Worm (Caenorhabditis elegans) whole organism, early embryonic: ENCODE results near the gene spp-27.

Source experiments
- B0310.2 ChIP-seq: sonication (generic microtip); optimal IDR thresholded peaks from 2 replicates; lab custom pipeline; 2016; ENCODE audit warnings: mild to moderate bottlenecking, missing genetic modification characterization, missing compliant biosample characterization
- F13C5.2 ChIP-seq: sonication (generic microtip); optimal IDR thresholded peaks from 2 replicates; lab custom pipeline; 2017; ENCODE audit warnings: mild to moderate bottlenecking, missing genetic modification characterization, inconsistent platforms, missing compliant biosample characterization
- aly-1 ChIP-seq: sonication (generic microtip); optimal IDR thresholded peaks from 2 replicates; lab custom pipeline; 2016; ENCODE audit warnings: missing genetic modification characterization, missing compliant biosample characterization
- ama-1 ChIP-seq: fragments of 150-350 bp; optimal IDR thresholded peaks from 2 replicates; lab custom pipeline; 2014
- ceh-13 ChIP-seq: fragments of 200-800 bp; sonication (Bioruptor generic); optimal IDR thresholded peaks from 2 replicates; lab custom pipeline; 2018; ENCODE audit warnings: mild to moderate bottlenecking, missing genetic modification characterization, missing compliant biosample characterization
- ceh-36 ChIP-seq: sonication (generic microtip); optimal IDR thresholded peaks from 2 replicates; lab custom pipeline; 2016; ENCODE audit warnings: missing genetic modification characterization, inconsistent platforms, missing compliant biosample characterization
- ets-7 ChIP-seq: sonication (generic microtip); optimal IDR thresholded peaks from 2 replicates; lab custom pipeline; 2016; ENCODE audit warnings: missing genotype, missing genetic modification characterization, missing compliant biosample characterization
- flt-1 ChIP-seq: fragments of 200-800 bp; sonication (Bioruptor generic); IDR thresholded peaks from 2 replicates; pipeline ENCODE4 v1.3.6; 2022; ENCODE audit warnings: missing genetic modification characterization, missing compliant biosample characterization
- hmbx-1 ChIP-seq: sonication (generic microtip); optimal IDR thresholded peaks from 2 replicates; lab custom pipeline; 2016; ENCODE audit warnings: mild to moderate bottlenecking, missing genetic modification characterization, missing compliant biosample characterization
- hmg-4 ChIP-seq: fragments of 200-800 bp; sonication (Bioruptor generic); optimal IDR thresholded peaks from 2 replicates; lab custom pipeline; 2018; ENCODE audit warnings: mild to moderate bottlenecking, missing genetic modification characterization, missing compliant biosample characterization
- hnd-1 ChIP-seq: sonication (generic microtip); optimal IDR thresholded peaks from 2 replicates; lab custom pipeline; 2016; ENCODE audit warnings: missing genetic modification characterization, missing compliant biosample characterization
- pes-1 ChIP-seq: fragments of 200-800 bp; sonication (Bioruptor generic); IDR thresholded peaks from 2 replicates; pipeline ENCODE4 v1.3.6; 2022; ENCODE audit warnings: missing genetic modification reagents, missing genetic modification characterization, missing compliant biosample characterization
- scrt-1 ChIP-seq: fragments of 200-800 bp; sonication (Bioruptor generic); IDR thresholded peaks from 2 replicates; pipeline ENCODE4 v1.3.6; 2022; ENCODE audit warnings: missing genetic modification characterization, missing compliant biosample characterization
- sea-1 ChIP-seq: fragments of 200-800 bp; sonication (Bioruptor generic); conservative IDR thresholded peaks from 2 replicates; pipeline ENCODE4 v1.3.6; 2022; ENCODE audit warnings: missing genetic modification characterization, missing compliant biosample characterization
- tbx-11 ChIP-seq: fragments of 200-800 bp; sonication (Bioruptor generic); IDR thresholded peaks from 2 replicates; pipeline ENCODE4 v1.3.6; 2022; ENCODE audit warnings: missing genetic modification characterization, missing compliant biosample characterization
- tbx-37 ChIP-seq: fragments of 200-800 bp; sonication (Bioruptor generic); conservative IDR thresholded peaks from 2 replicates; pipeline ENCODE4 v1.3.6; 2022; ENCODE audit warnings: missing genetic modification reagents, missing genetic modification characterization, missing compliant biosample characterization
- tra-4 ChIP-seq: sonication (generic microtip); optimal IDR thresholded peaks from 2 replicates; lab custom pipeline; 2017; ENCODE audit warnings: missing genetic modification characterization, missing compliant biosample characterization

The spp-27 gene

ce11 chrV:6557035-6557434 is at the start of gene spp-27:
TSS of gene spp-27 (minus strand) at chrV:6557135.
- no peak for TF ChIP-seq aly-1
- TF ChIP-seq ets-7 (tag; lab: Kevin White, UChicago): no peak
- TF ChIP-seq ceh-13 (GFP tag; lab: Kevin White, UChicago): no peak
- no peak for TF ChIP-seq B0310.2
- no peak for TF ChIP-seq tbx-11 (GFP tag; lab: Robert Waterston, UW)
- TF ChIP-seq hmg-4 (GFP tag; lab: Kevin White, UChicago): no peak
- TF ChIP-seq scrt-1 (GFP tag; lab: Robert Waterston, UW): no peak
- TF ChIP-seq ama-1 (lab: Kevin White, UChicago): no peak
- TF ChIP-seq pes-1 (GFP tag; lab: Robert Waterston, UW): no peak
- TF ChIP-seq ceh-36 (tag; lab: Kevin White, UChicago): no peak
- TF ChIP-seq F13C5.2 (tag; lab: Kevin White, UChicago): no peak
- TF ChIP-seq sea-1 (GFP tag; lab: Robert Waterston, UW): no peak
- TF ChIP-seq hnd-1 (tag; lab: Kevin White, UChicago): no peak
- no peak for TF ChIP-seq flt-1 (GFP tag; lab: Robert Waterston, UW)
- TF ChIP-seq hmbx-1 (tag; lab: Kevin White, UChicago): no peak
- no peak for TF ChIP-seq tbx-37 (GFP tag; lab: Robert Waterston, UW)

ce11 chrV:6606197-6606596 is 49.3 kb upstream of the spp-27 start:
- TF ChIP-seq hmbx-1 (tag; lab: Kevin White, UChicago): no peak
- no peak for TF ChIP-seq pes-1 (GFP tag; lab: Robert Waterston, UW)
- TF ChIP-seq scrt-1 (GFP tag; lab: Robert Waterston, UW): no peak
- TF ChIP-seq ceh-36 (tag; lab: Kevin White, UChicago): no peak
- TF ChIP-seq tbx-37 (GFP tag; lab: Robert Waterston, UW): no peak

- TF ChIP-seq ceh-36 (tag; lab: Kevin White, UChicago) (no peak), aly-1 (no peak), B0310.2 (no peak), tbx-11 (GFP tag; lab: Robert Waterston, UW) (no peak), ama-1 (lab: Kevin White, UChicago) (no peak), ceh-13 (GFP tag; lab: Kevin White, UChicago) (no peak), F13C5.2 (tag; lab: Kevin White, UChicago) (no peak), flt-1 (GFP tag; lab: Robert Waterston, UW) (no peak), scrt-1 (GFP tag; lab: Robert Waterston, UW) (no peak), pes-1 (GFP tag; lab: Robert Waterston, UW) (no peak), hmg-4 (GFP tag; lab: Kevin White, UChicago) (no peak), sea-1 (GFP tag; lab: Robert Waterston, UW) (no peak), hnd-1 (tag; lab: Kevin White, UChicago) (no peak), tra-4 (no peak), tbx-37 (GFP tag; lab: Robert Waterston, UW) (no peak), hmbx-1 (tag; lab: Kevin White, UChicago) (no peak), ets-7 (tag; lab: Kevin White, UChicago) (no peak)
Measured at ce11 chrV:6605275-6605674, 48.3 kb upstream of the spp-27 start, which contains the start of gene ZK1055.7. TSS of gene ZK1055.7 (minus strand) at chrV:6605375.

- TF ChIP-seq sea-1 (GFP tag; lab: Robert Waterston, UW) (no peak), hmg-4 (GFP tag; lab: Kevin White, UChicago) (no peak), pes-1 (GFP tag; lab: Robert Waterston, UW) (no peak), ceh-36 (tag; lab: Kevin White, UChicago) (no peak), flt-1 (GFP tag; lab: Robert Waterston, UW) (no peak), ceh-13 (GFP tag; lab: Kevin White, UChicago) (no peak), hnd-1 (tag; lab: Kevin White, UChicago) (no peak), F13C5.2 (tag; lab: Kevin White, UChicago) (no peak), B0310.2 (no peak), ama-1 (lab: Kevin White, UChicago) (no peak)
Measured at ce11 chrV:6602556-6603062, 45.7 kb upstream of the spp-27 start, which contains the start of gene ZK1055.6. TSS of gene ZK1055.6 (minus strand) at chrV:6602606.

ce11 chrV:6593700-6594244 is 36.8 kb upstream of the spp-27 start, which contains the start of gene hcp-1:
TSS of gene hcp-1 (plus strand) at chrV:6594194.
- TF ChIP-seq hnd-1 (tag; lab: Kevin White, UChicago) (no peak), scrt-1 (GFP tag; lab: Robert Waterston, UW) (no peak), sea-1 (GFP tag; lab: Robert Waterston, UW) (no peak), hmg-4 (GFP tag; lab: Kevin White, UChicago) (no peak), ceh-36 (tag; lab: Kevin White, UChicago) (no peak), flt-1 (GFP tag; lab: Robert Waterston, UW) (no peak), F13C5.2 (tag; lab: Kevin White, UChicago) (no peak), ama-1 (lab: Kevin White, UChicago) (no peak), B0310.2 (no peak), tra-4 (no peak), pes-1 (GFP tag; lab: Robert Waterston, UW) (no peak), tbx-11 (GFP tag; lab: Robert Waterston, UW) (no peak)

ce11 chrV:6590283-6590682 is 33.3 kb upstream of the spp-27 start, which contains the start of gene ZK1055.2:
TSS of gene ZK1055.2 (plus strand) at chrV:6590583.
- TF ChIP-seq sea-1 (GFP tag; lab: Robert Waterston, UW): no peak
- no peak for TF ChIP-seq B0310.2
- no peak for TF ChIP-seq scrt-1 (GFP tag; lab: Robert Waterston, UW)
- TF ChIP-seq hnd-1 (tag; lab: Kevin White, UChicago): no peak
- no peak for TF ChIP-seq ama-1 (lab: Kevin White, UChicago)
- TF ChIP-seq flt-1 (GFP tag; lab: Robert Waterston, UW): no peak
- no peak for TF ChIP-seq F13C5.2 (tag; lab: Kevin White, UChicago)
- no peak for TF ChIP-seq ceh-13 (GFP tag; lab: Kevin White, UChicago)
- TF ChIP-seq tbx-37 (GFP tag; lab: Robert Waterston, UW): no peak
- no peak for TF ChIP-seq ceh-36 (tag; lab: Kevin White, UChicago)
- no peak for TF ChIP-seq hmbx-1 (tag; lab: Kevin White, UChicago)
